Fruit fly (Drosophila melanogaster): ENCODE data around the gene Srx.

Srx gene

dm6 chrX:17826807-17827703 is 29.7 kb upstream of the Srx start, which contains the start of gene Socs16D (continued):
- peak; percentile 28 for TF ChIP-seq CG9705 (GFP tag; optimal IDR thresholded peaks at IDR 0.05)
- no peak for TF ChIP-seq Myc (optimal IDR thresholded peaks at IDR 0.05)
- peak; percentile 23 for TF ChIP-seq ey (GFP tag; optimal IDR thresholded peaks at IDR 0.05)
- no peak for TF ChIP-seq pan (optimal IDR thresholded peaks at IDR 0.05)
- peak; percentile 1 for TF ChIP-seq Hnf4 (GFP tag; optimal IDR thresholded peaks at IDR 0.05)
- TF ChIP-seq dmrt93B (GFP tag; optimal IDR thresholded peaks at IDR 0.05), result no peak
- TF ChIP-seq br (GFP tag; optimal IDR thresholded peaks at IDR 0.05), result peak; percentile 48
- peak; percentile 48 for TF ChIP-seq h (GFP tag; optimal IDR thresholded peaks at IDR 0.05)
- TF ChIP-seq lola (GFP tag; optimal IDR thresholded peaks at IDR 0.05), result no peak
- TF ChIP-seq usp (GFP tag; optimal IDR thresholded peaks at IDR 0.05), result no peak
- peak; percentile 45 for TF ChIP-seq brk (GFP tag; optimal IDR thresholded peaks at IDR 0.05)

dm6 chrX:17828298-17829033 is 28.3 kb upstream of the Srx start:
- TF ChIP-seq usp (GFP tag; optimal IDR thresholded peaks at IDR 0.05) (no peak), Hr83 (GFP tag; optimal IDR thresholded peaks at IDR 0.05; ENCODE audit: poor library complexity, severe bottlenecking) (no peak), fru (GFP tag; optimal IDR thresholded peaks at IDR 0.05) (no peak), lola (GFP tag; optimal IDR thresholded peaks at IDR 0.05) (no peak), sage (GFP tag; optimal IDR thresholded peaks at IDR 0.05) (no peak), Hnf4 (GFP tag; optimal IDR thresholded peaks at IDR 0.05) (no peak), Vsx2 (GFP tag; optimal IDR thresholded peaks at IDR 0.05; ENCODE audit: partially characterized antibody) (no peak), Dif (GFP tag; optimal IDR thresholded peaks at IDR 0.05; ENCODE audit: partially characterized antibody) (no peak), Rel (GFP tag; optimal IDR thresholded peaks at IDR 0.05) (no peak), Rel (tag; optimal IDR thresholded peaks at IDR 0.05) (no peak), dl (GFP tag; optimal IDR thresholded peaks at IDR 0.05; ENCODE audit: insufficient read depth in 1 of 2, partially characterized antibody in 2 of 2) (no peak), ey (GFP tag; optimal IDR thresholded peaks at IDR 0.05) (no peak), psq (GFP tag; optimal IDR thresholded peaks at IDR 0.05) (no peak), Mio (GFP tag; optimal IDR thresholded peaks at IDR 0.05) (no peak), jim (GFP tag; optimal IDR thresholded peaks at IDR 0.05) (no peak), brk (GFP tag; optimal IDR thresholded peaks at IDR 0.05) (no peak), Abd-B (GFP tag; optimal IDR thresholded peaks at IDR 0.05) (no peak), CG9705 (GFP tag; optimal IDR thresholded peaks at IDR 0.05) (no peak)

- no peak for TF ChIP-seq Hnf4 (GFP tag; optimal IDR thresholded peaks at IDR 0.05)
- peak; percentile 9 for TF ChIP-seq dmrt93B (GFP tag; optimal IDR thresholded peaks at IDR 0.05)
- no peak for TF ChIP-seq Mio (GFP tag; optimal IDR thresholded peaks at IDR 0.05)
- TF ChIP-seq Vsx2 (GFP tag; optimal IDR thresholded peaks at IDR 0.05; ENCODE audit: partially characterized antibody), result no peak
- no peak for TF ChIP-seq Myc (optimal IDR thresholded peaks at IDR 0.05)
- peak; percentile 42 for TF ChIP-seq Sp1 (GFP tag; optimal IDR thresholded peaks at IDR 0.05)
- peak; percentile 18 for TF ChIP-seq h (GFP tag; optimal IDR thresholded peaks at IDR 0.05)
- TF ChIP-seq HLH106 (tag; optimal IDR thresholded peaks at IDR 0.05), result peak; percentile 47
- TF ChIP-seq fru (GFP tag; optimal IDR thresholded peaks at IDR 0.05), result peak; percentile 40
- peak in 1 of 2 experiments; percentile 21 for TF ChIP-seq foxo (GFP tag; optimal IDR thresholded peaks at IDR 0.05)
- TF ChIP-seq rgr (GFP tag; optimal IDR thresholded peaks at IDR 0.05), result peak; percentile 17
- TF ChIP-seq OdsH (GFP tag; optimal IDR thresholded peaks at IDR 0.05), result peak; percentile 63
- peak; percentile 1 for TF ChIP-seq ey (GFP tag; optimal IDR thresholded peaks at IDR 0.05)
Measured at dm6 chrX:17829083-17829997, 27.4 kb upstream of the Srx start.

- TF ChIP-seq Sp1 (GFP tag; optimal IDR thresholded peaks at IDR 0.05), result peak; percentile 75
- TF ChIP-seq Hr78 (GFP tag; optimal IDR thresholded peaks at IDR 0.05), result no peak
- TF ChIP-seq CG9705 (GFP tag; optimal IDR thresholded peaks at IDR 0.05), result peak; percentile 35
- peak; percentile 56 for TF ChIP-seq HLH106 (tag; optimal IDR thresholded peaks at IDR 0.05)
- TF ChIP-seq jim (GFP tag; optimal IDR thresholded peaks at IDR 0.05), result no peak
- TF ChIP-seq Hr83 (GFP tag; optimal IDR thresholded peaks at IDR 0.05; ENCODE audit: poor library complexity, severe bottlenecking), result no peak
- no peak for TF ChIP-seq CG32264 (GFP tag; optimal IDR thresholded peaks at IDR 0.05)
- no peak for TF ChIP-seq sv (GFP tag; optimal IDR thresholded peaks at IDR 0.05)
- no peak for TF ChIP-seq GATAd (GFP tag; optimal IDR thresholded peaks at IDR 0.05)
- TF ChIP-seq tai (GFP tag; optimal IDR thresholded peaks at IDR 0.05), result peak; percentile 61
- TF ChIP-seq psq (GFP tag; optimal IDR thresholded peaks at IDR 0.05), result peak; percentile 79
- no peak for TF ChIP-seq Dif (GFP tag; optimal IDR thresholded peaks at IDR 0.05; ENCODE audit: partially characterized antibody)
- TF ChIP-seq foxo (GFP tag; optimal IDR thresholded peaks at IDR 0.05), result peak in 1 of 2 experiments; percentile 57
- no peak for TF ChIP-seq N (GFP tag; optimal IDR thresholded peaks at IDR 0.05)
- no peak for TF ChIP-seq Mio (GFP tag; optimal IDR thresholded peaks at IDR 0.05)
- TF ChIP-seq woc (GFP tag; optimal IDR thresholded peaks at IDR 0.05), result peak; percentile 92
- TF ChIP-seq pan (optimal IDR thresholded peaks at IDR 0.05), result no peak
- TF ChIP-seq br (GFP tag; optimal IDR thresholded peaks at IDR 0.05), result peak; percentile 64
- peak; percentile 62 for TF ChIP-seq fru (GFP tag; optimal IDR thresholded peaks at IDR 0.05)
- peak; percentile 51 for TF ChIP-seq Jra (GFP tag; optimal IDR thresholded peaks at IDR 0.05)
- peak; percentile 51 for TF ChIP-seq ey (GFP tag; optimal IDR thresholded peaks at IDR 0.05)
- no peak for TF ChIP-seq Hnf4 (GFP tag; optimal IDR thresholded peaks at IDR 0.05)
- TF ChIP-seq brk (GFP tag; optimal IDR thresholded peaks at IDR 0.05), result peak; percentile 22
- peak; percentile 53 for TF ChIP-seq dmrt93B (GFP tag; optimal IDR thresholded peaks at IDR 0.05)
Measured at dm6 chrX:17830211-17830616, 26.6 kb upstream of the Srx start.
